Worm (Caenorhabditis elegans) whole organism, young adult: Measurements from ENCODE around the gene C33B4.4.

Source experiments
- ama-1 ChIP-seq, 3 experiments: fragments of 150-350 bp in 1 of 3; sonication (generic microtip) in 2 of 3; optimal IDR thresholded peaks; 2 replicates each; lab custom pipeline; 2014 to 2018; ENCODE audit warnings: missing biosample characterization in 2 of 3, missing genetic modification characterization in 2 of 3, missing genetic modification reagents in 2 of 3
- bed-1 ChIP-seq: fragments of 200-800 bp; sonication (Bioruptor generic); IDR thresholded peaks from 2 replicates; pipeline ENCODE4 v1.3.6; 2022; ENCODE audit warnings: missing genetic modification reagents, missing genetic modification characterization, missing compliant biosample characterization
- cebp-2 ChIP-seq: fragments of 200-800 bp; sonication (Bioruptor generic); IDR thresholded peaks from 2 replicates; pipeline ENCODE4 v1.3.6; 2022; ENCODE audit warnings: missing genetic modification characterization, missing compliant biosample characterization
- ceh-40 ChIP-seq: fragments of 200-800 bp; sonication (Bioruptor generic); IDR thresholded peaks from 2 replicates; pipeline ENCODE4 v1.3.6; 2022; ENCODE audit warnings: missing genetic modification characterization, missing compliant biosample characterization
- fkh-3 ChIP-seq: sonication (generic microtip); optimal IDR thresholded peaks from 2 replicates; lab custom pipeline; 2016; ENCODE audit warnings: mild to moderate bottlenecking, missing genetic modification characterization, missing compliant biosample characterization
- lin-35 ChIP-seq, 3 experiments: fragments of 150-350 bp in 2 of 3; sonication (generic microtip) in 1 of 3; optimal IDR thresholded peaks; 2 replicates each; lab custom pipeline; 2014 to 2018; ENCODE audit warnings: missing biosample characterization in 3 of 3, missing genetic modification characterization in 3 of 3, missing genetic modification reagents in 3 of 3
- mes-4 ChIP-seq: sonication (generic microtip); optimal IDR thresholded peaks from 2 replicates; lab custom pipeline; 2016; ENCODE audit warnings: missing genotype, missing genetic modification characterization, missing compliant biosample characterization
- nfya-1 ChIP-seq: sonication (generic microtip); optimal IDR thresholded peaks from 2 replicates; lab custom pipeline; 2017; ENCODE audit warnings: antibody characterized with exemption, missing compliant biosample characterization, missing genetic modification characterization, borderline replicate concordance; ENCODE audit not compliant: insufficient read depth
- nhr-27 ChIP-seq: fragments of 200-800 bp; sonication (Bioruptor generic); optimal IDR thresholded peaks from 2 replicates; lab custom pipeline; 2018; ENCODE audit warnings: mild to moderate bottlenecking, missing genetic modification characterization, moderate library complexity, missing compliant biosample characterization
- snpc-4 ChIP-seq, 5 experiments: fragments of 150-350 bp in 1 of 5; sonication (generic microtip) in 4 of 5; optimal IDR thresholded peaks; 2 replicates each; lab custom pipeline; 2014 to 2018; ENCODE audit warnings: missing genetic modification characterization in 5 of 5, missing biosample characterization in 3 of 5, antibody characterized with exemption in 2 of 5, mild to moderate bottlenecking in 2 of 5, missing compliant biosample characterization in 2 of 5, missing genotype in 2 of 5, moderate library complexity in 2 of 5, missing genetic modification reagents in 1 of 5
- unc-62 ChIP-seq: fragments of 150-350 bp; optimal IDR thresholded peaks from 2 replicates; lab custom pipeline; 2014; ENCODE audit warnings: missing biosample characterization, missing genetic modification reagents, missing genetic modification characterization
- ztf-28 ChIP-seq: fragments of 200-800 bp; sonication (Bioruptor generic); IDR thresholded peaks from 2 replicates; pipeline ENCODE4 v1.3.6; 2022; ENCODE audit warnings: missing genetic modification reagents, missing genetic modification characterization, missing compliant biosample characterization

- TF ChIP-seq nfya-1 (tag; lab: Kevin White, UChicago) (no peak), unc-62 (no peak), fkh-3 (tag; lab: Kevin White, UChicago) (no peak), cebp-2 (GFP tag; lab: Robert Waterston, UW) (no peak), snpc-4 (GFP tag; optimal IDR thresholded peaks at IDR 0.05; lab: Kevin White, UChicago) (no peak), snpc-4 (tag; optimal IDR thresholded peaks at IDR 0.05; lab: Kevin White, UChicago) (no peak), lin-35 (GFP tag; optimal IDR thresholded peaks at IDR 0.05; lab: Kevin White, UChicago) (no peak), nhr-27 (tag; lab: Kevin White, UChicago) (no peak), bed-1 (GFP tag; lab: Robert Waterston, UW) (no peak), ama-1 (optimal IDR thresholded peaks at IDR 0.05; lab: Kevin White, UChicago) (no peak), ama-1 (GFP tag; optimal IDR thresholded peaks at IDR 0.05; lab: Kevin White, UChicago) (no peak), ztf-28 (no peak), mes-4 (tag; lab: Kevin White, UChicago) (no peak), ceh-40 (GFP tag; lab: Robert Waterston, UW) (no peak)
Measured at ce11 chrII:11333375-11333774, 49.9 kb downstream of the C33B4.4 start.
